Fruit fly (Drosophila melanogaster) whole organism, embryonic: ENCODE measurements around the gene CG46441.

Experiments used
- Ada2b ChIP-seq: fragments of 200-800 bp; sonication (Bioruptor generic); IDR thresholded peaks from 2 replicates; pipeline ENCODE4 v1.3.6; 2022; ENCODE audit warnings: missing biosample characterization, missing genetic modification characterization
- CG10147 ChIP-seq: fragments of 200-800 bp; sonication (Bioruptor generic); optimal IDR thresholded peaks from 2 replicates; lab custom pipeline; 2019; ENCODE audit warnings: missing biosample characterization, mild to moderate bottlenecking, missing genetic modification characterization, moderate library complexity
- CG10209 ChIP-seq: fragments of 200-800 bp; sonication (Bioruptor generic); optimal IDR thresholded peaks from 3 replicates; lab custom pipeline; 2017; ENCODE audit warnings: missing biosample characterization, mild to moderate bottlenecking, missing genetic modification characterization, missing genetic modification reagents
- CG10431 ChIP-seq: fragments of 200-800 bp; sonication (Bioruptor generic); optimal IDR thresholded peaks from 3 replicates; lab custom pipeline; 2018; ENCODE audit warnings: missing biosample characterization, mild to moderate bottlenecking, missing genetic modification characterization
- CG11093 ChIP-seq: fragments of 200-800 bp; sonication (Bioruptor generic); IDR thresholded peaks from 3 replicates; pipeline ENCODE4 v1.3.6; 2022; ENCODE audit warnings: missing biosample characterization, missing genetic modification characterization
- CG12659 ChIP-seq: fragments of 200-800 bp; sonication (Bioruptor generic); optimal IDR thresholded peaks from 3 replicates; lab custom pipeline; 2017; ENCODE audit warnings: mild to moderate bottlenecking, missing biosample characterization, missing genetic modification reagents, missing genetic modification characterization
- CG12942 ChIP-seq: fragments of 200-800 bp; sonication (Bioruptor generic); optimal IDR thresholded peaks from 3 replicates; lab custom pipeline; 2016; ENCODE audit warnings: missing biosample characterization, missing genetic modification characterization
- CG14965 ChIP-seq: fragments of 200-800 bp; sonication (Bioruptor generic); optimal IDR thresholded peaks from 2 replicates; lab custom pipeline; 2016; ENCODE audit warnings: missing biosample characterization, missing genetic modification characterization, borderline replicate concordance
- CG15011 ChIP-seq: fragments of 200-800 bp; sonication (Bioruptor generic); optimal IDR thresholded peaks from 3 replicates; lab custom pipeline; 2018; ENCODE audit warnings: missing biosample characterization, mild to moderate bottlenecking, missing genetic modification characterization
- CG15073 ChIP-seq: fragments of 200-800 bp; sonication (Bioruptor generic); optimal IDR thresholded peaks from 2 replicates; lab custom pipeline; 2016; ENCODE audit warnings: missing biosample characterization, missing genetic modification characterization
- CG16815 ChIP-seq: fragments of 200-800 bp; sonication (Bioruptor generic); optimal IDR thresholded peaks from 3 replicates; lab custom pipeline; 2017; ENCODE audit warnings: missing biosample characterization, mild to moderate bottlenecking, missing genetic modification characterization
- CG17186 ChIP-seq: fragments of 200-800 bp; sonication (Bioruptor generic); optimal IDR thresholded peaks from 3 replicates; lab custom pipeline; 2017; ENCODE audit warnings: missing biosample characterization, missing genetic modification reagents, missing genetic modification characterization
- CG17385 ChIP-seq: fragments of 200-800 bp; sonication (Bioruptor generic); optimal IDR thresholded peaks from 3 replicates; lab custom pipeline; 2018; ENCODE audit warnings: missing biosample characterization, mild to moderate bottlenecking, missing genetic modification characterization
- CG18599 ChIP-seq: fragments of 200-800 bp; sonication (Bioruptor generic); optimal IDR thresholded peaks from 3 replicates; lab custom pipeline; 2017; ENCODE audit warnings: missing biosample characterization, missing genetic modification characterization, mild to moderate bottlenecking, moderate library complexity, missing genetic modification reagents
- CG2202 ChIP-seq: fragments of 200-800 bp; sonication (Bioruptor generic); optimal IDR thresholded peaks from 2 replicates; lab custom pipeline; 2018; ENCODE audit warnings: missing biosample characterization, mild to moderate bottlenecking, missing genetic modification characterization
- CG3847 ChIP-seq: fragments of 200-800 bp; sonication (Bioruptor generic); IDR thresholded peaks from 2 replicates; pipeline ENCODE4 v1.3.6; 2022; ENCODE audit warnings: missing biosample characterization, missing genetic modification characterization
- CG4282 ChIP-seq: fragments of 200-800 bp; sonication (Bioruptor generic); optimal IDR thresholded peaks from 2 replicates; lab custom pipeline; 2016; ENCODE audit warnings: missing biosample characterization, missing genetic modification characterization
- CG7963 ChIP-seq: fragments of 200-800 bp; sonication (Bioruptor generic); IDR thresholded peaks from 3 replicates; pipeline ENCODE4 v1.3.6; 2022; ENCODE audit warnings: missing biosample characterization, missing genetic modification characterization; ENCODE audit not compliant: partially characterized antibody
- Dp ChIP-seq: fragments of 200-800 bp; sonication (Bioruptor generic); optimal IDR thresholded peaks from 2 replicates; lab custom pipeline; 2018; ENCODE audit warnings: missing biosample characterization, mild to moderate bottlenecking, missing genetic modification characterization, moderate library complexity
- E2f1 ChIP-seq: fragments of 200-800 bp; sonication (Bioruptor generic); IDR thresholded peaks from 2 replicates; pipeline ENCODE4 v1.3.6; 2022; ENCODE audit warnings: missing biosample characterization, missing genetic modification characterization
- H15 ChIP-seq: fragments of 200-800 bp; sonication (Bioruptor generic); IDR thresholded peaks from 3 replicates; pipeline ENCODE4 v1.3.6; 2022; ENCODE audit warnings: missing biosample characterization, missing genetic modification characterization
- HLH54F ChIP-seq: fragments of 200-800 bp; sonication (Bioruptor generic); optimal IDR thresholded peaks from 3 replicates; lab custom pipeline; 2016; ENCODE audit warnings: missing biosample characterization, missing genetic modification characterization
- Hsf ChIP-seq: fragments of 200-800 bp; sonication (Bioruptor generic); optimal IDR thresholded peaks from 3 replicates; lab custom pipeline; 2016; ENCODE audit warnings: missing biosample characterization, missing genetic modification characterization
- Med ChIP-seq: fragments of 200-800 bp; sonication (Bioruptor generic); peaks from one replicate; lab custom pipeline; 2016; ENCODE audit warnings: missing biosample characterization, missing genetic modification characterization, mild to moderate bottlenecking, inconsistent platforms, moderate library complexity
- Myb ChIP-seq: fragments of 200-800 bp; sonication (Bioruptor generic); optimal IDR thresholded peaks from 2 replicates; lab custom pipeline; 2016; ENCODE audit warnings: missing biosample characterization, missing genetic modification characterization
- PHDP ChIP-seq: fragments of 200-800 bp; sonication (Bioruptor generic); optimal IDR thresholded peaks from 3 replicates; lab custom pipeline; 2018; ENCODE audit warnings: missing biosample characterization, mild to moderate bottlenecking, missing genetic modification characterization, moderate library complexity
- Poxn ChIP-seq: fragments of 200-800 bp; sonication (Bioruptor generic); IDR thresholded peaks from 2 replicates; pipeline ENCODE4 v1.3.6; 2022; ENCODE audit warnings: missing biosample characterization, missing genetic modification characterization
- Rx ChIP-seq: fragments of 200-800 bp; sonication (Bioruptor generic); IDR thresholded peaks from 2 replicates; pipeline ENCODE4 v1.3.6; 2022; ENCODE audit warnings: missing biosample characterization, missing genetic modification characterization
- Sin3A ChIP-seq: fragments of >200 bp; optimal IDR thresholded peaks from 2 replicates; lab custom pipeline; 2018
- ap ChIP-seq: fragments of 200-800 bp; sonication (Bioruptor generic); IDR thresholded peaks from 2 replicates; pipeline ENCODE4 v1.3.6; 2022; ENCODE audit warnings: missing biosample characterization, missing genetic modification characterization
- bcd ChIP-seq: fragments of 200-800 bp; sonication (Bioruptor generic); optimal IDR thresholded peaks from 2 replicates; lab custom pipeline; 2017; ENCODE audit warnings: missing biosample characterization, mild to moderate bottlenecking, missing genetic modification characterization
- btn ChIP-seq: fragments of 200-800 bp; sonication (Bioruptor generic); optimal IDR thresholded peaks from 2 replicates; lab custom pipeline; 2016; ENCODE audit warnings: missing biosample characterization, missing genetic modification characterization
- cad ChIP-seq: fragments of >200 bp; optimal IDR thresholded peaks from 2 replicates; lab custom pipeline; 2017; ENCODE audit warnings: missing biosample characterization, missing genetic modification characterization
- chinmo ChIP-seq: fragments of 200-800 bp; sonication (Bioruptor generic); IDR thresholded peaks from 4 replicates; pipeline ENCODE4 v1.3.6; 2022; ENCODE audit warnings: missing biosample characterization, missing genetic modification characterization; ENCODE audit not compliant: partially characterized antibody
- dati ChIP-seq: fragments of 200-800 bp; sonication (Bioruptor generic); IDR thresholded peaks from 2 replicates; pipeline ENCODE4 v1.3.6; 2022; ENCODE audit warnings: missing biosample characterization, missing genetic modification characterization
- ems ChIP-seq: fragments of 200-800 bp; sonication (Bioruptor generic); optimal IDR thresholded peaks from 3 replicates; lab custom pipeline; 2016; ENCODE audit warnings: missing biosample characterization, missing genetic modification characterization
- gro ChIP-seq: fragments of 200-800 bp; sonication (Bioruptor generic); optimal IDR thresholded peaks from 2 replicates; lab custom pipeline; 2016; ENCODE audit warnings: missing biosample characterization, missing genetic modification characterization
- gsb ChIP-seq: fragments of 200-800 bp; sonication (Bioruptor generic); IDR thresholded peaks from 2 replicates; pipeline ENCODE4 v1.3.6; 2022; ENCODE audit warnings: missing biosample characterization, missing genetic modification characterization
- hb ChIP-seq: fragments of 200-800 bp; sonication (Bioruptor generic); IDR thresholded peaks from 3 replicates; pipeline ENCODE4 v1.3.6; 2022; ENCODE audit warnings: missing biosample characterization, missing genetic modification characterization; ENCODE audit not compliant: partially characterized antibody
- jing ChIP-seq: fragments of 200-800 bp; sonication (Bioruptor generic); optimal IDR thresholded peaks from 2 replicates; lab custom pipeline; 2018; ENCODE audit warnings: missing biosample characterization, mild to moderate bottlenecking, missing genetic modification characterization
- knrl ChIP-seq: fragments of 200-800 bp; sonication (Bioruptor generic); IDR thresholded peaks from 3 replicates; pipeline ENCODE4 v1.3.6; 2022; ENCODE audit warnings: missing biosample characterization, missing genetic modification characterization; ENCODE audit not compliant: partially characterized antibody
- lbe ChIP-seq: fragments of 200-800 bp; sonication (Bioruptor generic); optimal IDR thresholded peaks from 2 replicates; lab custom pipeline; 2016; ENCODE audit warnings: missing biosample characterization, mild to moderate bottlenecking, missing genetic modification characterization
- maf-S ChIP-seq: fragments of 200-800 bp; sonication (Bioruptor generic); optimal IDR thresholded peaks from 2 replicates; lab custom pipeline; 2016; ENCODE audit warnings: missing biosample characterization, missing genetic modification characterization
- psq ChIP-seq: fragments of 200-800 bp; sonication (Bioruptor generic); optimal IDR thresholded peaks from 2 replicates; lab custom pipeline; 2017; ENCODE audit warnings: missing biosample characterization, missing genetic modification characterization
- sens-2 ChIP-seq: fragments of 200-800 bp; sonication (Bioruptor generic); IDR thresholded peaks from 2 replicates; pipeline ENCODE4 v1.3.6; 2022; ENCODE audit warnings: missing biosample characterization, missing genetic modification characterization
- seq ChIP-seq: fragments of 200-800 bp; sonication (Bioruptor generic); IDR thresholded peaks from 2 replicates; pipeline ENCODE4 v1.3.6; 2022; ENCODE audit warnings: missing biosample characterization, missing genetic modification characterization
- sug ChIP-seq: fragments of 200-800 bp; optimal IDR thresholded peaks from 2 replicates; lab custom pipeline; 2019; ENCODE audit warnings: missing biosample characterization, mild to moderate bottlenecking, missing genetic modification characterization, moderate library complexity
- tgo ChIP-seq: fragments of 200-800 bp; sonication (Bioruptor generic); IDR thresholded peaks from 3 replicates; pipeline ENCODE4 v1.3.6; 2022; ENCODE audit warnings: missing biosample characterization, missing genetic modification characterization
- tup ChIP-seq: fragments of 200-800 bp; sonication (Bioruptor generic); optimal IDR thresholded peaks from 2 replicates; lab custom pipeline; 2016; ENCODE audit warnings: missing biosample characterization, mild to moderate bottlenecking, missing genetic modification characterization, moderate library complexity
- zf30C ChIP-seq: fragments of 200-800 bp; sonication (Bioruptor generic); optimal IDR thresholded peaks from 3 replicates; lab custom pipeline; 2018; ENCODE audit warnings: missing biosample characterization, mild to moderate bottlenecking, missing genetic modification characterization

CG46441 gene

dm6 chr3R:20542283-20543144 lies 40.7 kb upstream of the CG46441 start (continued):
- TF ChIP-seq knrl (GFP tag; lab: Robert Waterston, UW) (no peak), dati (no peak), CG3847 (GFP tag; lab: Robert Waterston, UW) (no peak), CG17186 (GFP tag; lab: Kevin White, UChicago) (no peak), zf30C (peak; percentile 61), CG11093 (GFP tag; lab: Robert Waterston, UW) (no peak), tgo (GFP tag; lab: Robert Waterston, UW) (no peak; the same call in 2 of the 3 replicates), CG16815 (GFP tag; lab: Kevin White, UChicago) (no peak), E2f1 (GFP tag; lab: Robert Waterston, UW) (no peak), CG10209 (GFP tag; lab: Kevin White, UChicago) (peak; percentile 64), hb (GFP tag; lab: Robert Waterston, UW) (no peak), Med (GFP tag; lab: Kevin White, UChicago) (peak; percentile 34), Myb (GFP tag; lab: Kevin White, UChicago) (no peak), tup (GFP tag; lab: Kevin White, UChicago) (no peak), gro (no peak), Poxn (GFP tag; lab: Robert Waterston, UW) (no peak), CG7963 (GFP tag; lab: Robert Waterston, UW) (no peak), Dp (GFP tag; lab: Kevin White, UChicago) (no peak), CG4282 (GFP tag; lab: Kevin White, UChicago) (no peak), sug (tag; lab: Kevin White, UChicago) (peak; percentile 42), H15 (no peak), chinmo (GFP tag; lab: Robert Waterston, UW) (0 out of 4 replicates have a peak, but pooled peaks have one; percentile 47), CG14965 (GFP tag; lab: Kevin White, UChicago) (peak; percentile 11), CG15073 (no peak), jing (no peak), sens-2 (GFP tag; lab: Robert Waterston, UW) (no peak), CG2202 (tag; lab: Kevin White, UChicago) (peak; percentile 77), seq (GFP tag; lab: Robert Waterston, UW) (no peak; the same call in 1 of the 2 replicates), ap (GFP tag; lab: Robert Waterston, UW) (no peak; the same call in 1 of the 2 replicates), cad (GFP tag; lab: Kevin White, UChicago) (peak; percentile 77), CG18599 (GFP tag; lab: Kevin White, UChicago) (no peak), Sin3A (no peak), CG17385 (GFP tag; lab: Kevin White, UChicago) (peak; percentile 11), Ada2b (no peak), ems (GFP tag; lab: Kevin White, UChicago) (no peak), Hsf (no peak), btn (no peak), HLH54F (GFP tag; lab: Kevin White, UChicago) (no peak), CG10431 (GFP tag; lab: Kevin White, UChicago) (peak; percentile 3), lbe (GFP tag; lab: Kevin White, UChicago) (no peak), psq (GFP tag; lab: Kevin White, UChicago) (no peak), CG12942 (GFP tag; lab: Kevin White, UChicago) (no peak), CG15011 (GFP tag; lab: Kevin White, UChicago) (peak; percentile 63), CG12659 (GFP tag; lab: Kevin White, UChicago) (peak; percentile 50), PHDP (tag; lab: Kevin White, UChicago) (no peak), bcd (GFP tag; lab: Kevin White, UChicago) (no peak), gsb (GFP tag; lab: Robert Waterston, UW) (no peak), CG10147 (no peak), Rx (GFP tag; lab: Robert Waterston, UW) (no peak), maf-S (GFP tag; lab: Kevin White, UChicago) (peak; percentile 15)
